Fruit fly (Drosophila melanogaster) whole organism, embryonic: ENCODE data around the gene Sdic1.

ENCODE experiments used
- ATbp ChIP-seq: fragments of 200-800 bp; sonication (Bioruptor generic); optimal IDR thresholded peaks from 2 replicates; lab custom pipeline; 2017; ENCODE audit warnings: missing biosample characterization, mild to moderate bottlenecking, missing genetic modification characterization, missing genetic modification reagents
- B-H1 ChIP-seq: fragments of 200-800 bp; sonication (Bioruptor generic); IDR thresholded peaks from 3 replicates; pipeline ENCODE4 v1.3.6; 2022; ENCODE audit warnings: missing biosample characterization, missing genetic modification characterization
- Bgb ChIP-seq: fragments of 200-800 bp; sonication (Bioruptor generic); IDR thresholded peaks from 2 replicates; pipeline ENCODE4 v1.3.6; 2022; ENCODE audit warnings: missing biosample characterization, missing genetic modification characterization; ENCODE audit not compliant: partially characterized antibody
- CG10543 ChIP-seq: fragments of 200-800 bp; sonication (Bioruptor generic); optimal IDR thresholded peaks from 3 replicates; lab custom pipeline; 2017; ENCODE audit warnings: missing biosample characterization, mild to moderate bottlenecking, missing genetic modification characterization, moderate library complexity
- CG10654 ChIP-seq: fragments of 200-800 bp; sonication (Bioruptor generic); optimal IDR thresholded peaks from 2 replicates; lab custom pipeline; 2016; ENCODE audit warnings: missing biosample characterization, missing genetic modification characterization
- CG11085 ChIP-seq: fragments of 200-800 bp; sonication (Bioruptor generic); IDR thresholded peaks from 2 replicates; pipeline ENCODE4 v1.3.6; 2022; ENCODE audit warnings: missing biosample characterization, missing genetic modification characterization
- CG11723 ChIP-seq: fragments of 200-800 bp; sonication (Bioruptor generic); optimal IDR thresholded peaks from 2 replicates; lab custom pipeline; 2017; ENCODE audit warnings: missing biosample characterization, mild to moderate bottlenecking, missing genetic modification characterization
- CG14710 ChIP-seq: fragments of 200-800 bp; sonication (Bioruptor generic); optimal IDR thresholded peaks from 3 replicates; lab custom pipeline; 2019; ENCODE audit warnings: missing biosample characterization, mild to moderate bottlenecking, missing genetic modification characterization, moderate library complexity
- CG15073 ChIP-seq: fragments of 200-800 bp; sonication (Bioruptor generic); optimal IDR thresholded peaks from 2 replicates; lab custom pipeline; 2016; ENCODE audit warnings: missing biosample characterization, missing genetic modification characterization
- CG15514 ChIP-seq: fragments of 200-800 bp; sonication (Bioruptor generic); optimal IDR thresholded peaks from 3 replicates; lab custom pipeline; 2017; ENCODE audit warnings: missing biosample characterization, missing genetic modification characterization, mild to moderate bottlenecking, moderate library complexity, missing genetic modification reagents
- CG2116 ChIP-seq: fragments of 200-800 bp; sonication (Bioruptor generic); optimal IDR thresholded peaks from 3 replicates; lab custom pipeline; 2018; ENCODE audit warnings: missing biosample characterization, mild to moderate bottlenecking, missing genetic modification characterization
- CG31365 ChIP-seq: fragments of 200-800 bp; sonication (Bioruptor generic); optimal IDR thresholded peaks from 2 replicates; lab custom pipeline; 2018; ENCODE audit warnings: missing biosample characterization, mild to moderate bottlenecking, missing genetic modification characterization
- CG4424 ChIP-seq: fragments of 200-800 bp; sonication (Bioruptor generic); optimal IDR thresholded peaks from 3 replicates; lab custom pipeline; 2016; ENCODE audit warnings: missing biosample characterization, missing genetic modification characterization
- CG5180 ChIP-seq: fragments of 200-800 bp; sonication (Bioruptor generic); optimal IDR thresholded peaks from 3 replicates; lab custom pipeline; 2017; ENCODE audit warnings: missing biosample characterization, missing genetic modification characterization, mild to moderate bottlenecking, moderate library complexity, missing genetic modification reagents
- CG7745 ChIP-seq: fragments of 200-800 bp; sonication (Bioruptor generic); optimal IDR thresholded peaks from 2 replicates; lab custom pipeline; 2018; ENCODE audit warnings: missing biosample characterization, mild to moderate bottlenecking, missing genetic modification characterization, moderate library complexity
- CG9797 ChIP-seq: fragments of 200-800 bp; sonication (Bioruptor generic); optimal IDR thresholded peaks from 3 replicates; lab custom pipeline; 2018; ENCODE audit warnings: missing biosample characterization, mild to moderate bottlenecking, missing genetic modification characterization
- CG9932 ChIP-seq: fragments of 200-800 bp; sonication (Bioruptor generic); IDR thresholded peaks from 2 replicates; pipeline ENCODE4 v1.3.6; 2022; ENCODE audit warnings: missing biosample characterization, missing genetic modification characterization
- CTCF ChIP-seq: fragments of 200-800 bp; sonication (Bioruptor generic); optimal IDR thresholded peaks from 2 replicates; lab custom pipeline; 2017; ENCODE audit warnings: missing biosample characterization, mild to moderate bottlenecking, missing genetic modification characterization, moderate library complexity
- CkIIα-i1 ChIP-seq: fragments of 200-800 bp; sonication (Bioruptor generic); IDR thresholded peaks from 2 replicates; pipeline ENCODE4 v1.3.6; 2022; ENCODE audit warnings: missing biosample characterization, missing genetic modification characterization
- Dip3 ChIP-seq: fragments of 200-800 bp; sonication (Bioruptor generic); optimal IDR thresholded peaks from 3 replicates; lab custom pipeline; 2016; ENCODE audit warnings: missing biosample characterization, missing genetic modification characterization
- Dp ChIP-seq: fragments of 200-800 bp; sonication (Bioruptor generic); optimal IDR thresholded peaks from 2 replicates; lab custom pipeline; 2018; ENCODE audit warnings: missing biosample characterization, mild to moderate bottlenecking, missing genetic modification characterization, moderate library complexity
- Dref ChIP-seq: fragments of 200-800 bp; sonication (Bioruptor generic); IDR thresholded peaks from 2 replicates; pipeline ENCODE4 v1.3.6; 2022; ENCODE audit warnings: missing biosample characterization, missing genetic modification characterization
- E2f2 ChIP-seq: fragments of 200-800 bp; sonication (Bioruptor generic); IDR thresholded peaks from 2 replicates; pipeline ENCODE4 v1.3.6; 2022; ENCODE audit warnings: missing biosample characterization, missing genetic modification characterization
- Ets65A ChIP-seq: fragments of 200-800 bp; sonication (Bioruptor generic); peaks from one replicate; lab custom pipeline; 2016; ENCODE audit warnings: missing biosample characterization, missing genetic modification characterization
- HmgZ ChIP-seq: fragments of 200-800 bp; sonication (Bioruptor generic); optimal IDR thresholded peaks from 2 replicates; lab custom pipeline; 2018; ENCODE audit warnings: missing biosample characterization, mild to moderate bottlenecking, missing genetic modification characterization
- MBD-R2 ChIP-seq: fragments of 200-800 bp; sonication (Bioruptor generic); IDR thresholded peaks from 2 replicates; pipeline ENCODE4 v1.3.6; 2022; ENCODE audit warnings: missing biosample characterization, missing genetic modification characterization
- Sin3A ChIP-seq: fragments of >200 bp; optimal IDR thresholded peaks from 2 replicates; lab custom pipeline; 2018
- Sox102F ChIP-seq: fragments of 200-800 bp; sonication (Bioruptor generic); optimal IDR thresholded peaks from 2 replicates; lab custom pipeline; 2018; ENCODE audit warnings: missing biosample characterization, mild to moderate bottlenecking, missing genetic modification characterization, moderate library complexity
- Stat92E ChIP-seq, 3 experiments: fragments of >200 bp in 2 of 3; fragments of 200-800 bp in 1 of 3; sonication (Bioruptor generic) in 1 of 3; optimal IDR thresholded peaks; 2 replicates each; lab custom pipeline; 2017 to 2019; ENCODE audit warnings: missing biosample characterization in 3 of 3, missing genetic modification characterization in 3 of 3, mild to moderate bottlenecking in 1 of 3, moderate library complexity in 1 of 3
- Xrp1 ChIP-seq: fragments of 200-800 bp; sonication (Bioruptor generic); IDR thresholded peaks from 2 replicates; pipeline ENCODE4 v1.3.6; 2022; ENCODE audit warnings: missing biosample characterization, missing genetic modification characterization
- ase ChIP-seq: fragments of 200-800 bp; sonication (Bioruptor generic); IDR thresholded peaks from 3 replicates; pipeline ENCODE4 v1.3.6; 2022; ENCODE audit warnings: missing biosample characterization, missing genetic modification characterization
- bigmax ChIP-seq: fragments of 200-800 bp; sonication (Bioruptor generic); optimal IDR thresholded peaks from 2 replicates; lab custom pipeline; 2018; ENCODE audit warnings: missing biosample characterization, mild to moderate bottlenecking, missing genetic modification characterization
- cato ChIP-seq: fragments of 200-800 bp; sonication (Bioruptor generic); optimal IDR thresholded peaks from 2 replicates; lab custom pipeline; 2016; ENCODE audit warnings: missing biosample characterization, missing genetic modification characterization, borderline replicate concordance
- cg ChIP-seq: fragments of 200-800 bp; sonication (Bioruptor generic); optimal IDR thresholded peaks from 3 replicates; lab custom pipeline; 2019; ENCODE audit warnings: missing biosample characterization, mild to moderate bottlenecking, missing genetic modification characterization, moderate library complexity
- dmrt99B ChIP-seq: fragments of 200-800 bp; sonication (Bioruptor generic); optimal IDR thresholded peaks from 2 replicates; lab custom pipeline; 2018; ENCODE audit warnings: missing biosample characterization, mild to moderate bottlenecking, missing genetic modification characterization, moderate library complexity
- emc ChIP-seq: fragments of 200-800 bp; sonication (Bioruptor generic); optimal IDR thresholded peaks from 2 replicates; lab custom pipeline; 2016; ENCODE audit warnings: missing biosample characterization, missing genetic modification characterization
- esg ChIP-seq: fragments of 200-800 bp; sonication (Bioruptor generic); conservative IDR thresholded peaks from 2 replicates; pipeline ENCODE4 v1.3.6; 2022; ENCODE audit warnings: missing biosample characterization, missing genetic modification characterization
- fd96Cb ChIP-seq: fragments of 200-800 bp; sonication (Bioruptor generic); optimal IDR thresholded peaks from 2 replicates; lab custom pipeline; 2018; ENCODE audit warnings: missing biosample characterization, mild to moderate bottlenecking, missing genetic modification characterization, moderate library complexity
- gsb-n ChIP-seq: fragments of 200-800 bp; sonication (Bioruptor generic); optimal IDR thresholded peaks from 3 replicates; lab custom pipeline; 2018; ENCODE audit warnings: missing biosample characterization, mild to moderate bottlenecking, missing genetic modification characterization
- hbn ChIP-seq: fragments of 200-800 bp; sonication (Bioruptor generic); IDR thresholded peaks from 2 replicates; pipeline ENCODE4 v1.3.6; 2022; ENCODE audit warnings: missing biosample characterization, missing genetic modification characterization; ENCODE audit not compliant: partially characterized antibody
- kah ChIP-seq: fragments of 200-800 bp; sonication (Bioruptor generic); optimal IDR thresholded peaks from 2 replicates; lab custom pipeline; 2018; ENCODE audit warnings: missing biosample characterization, mild to moderate bottlenecking, missing genetic modification characterization
- knrl ChIP-seq: fragments of 200-800 bp; sonication (Bioruptor generic); IDR thresholded peaks from 3 replicates; pipeline ENCODE4 v1.3.6; 2022; ENCODE audit warnings: missing biosample characterization, missing genetic modification characterization; ENCODE audit not compliant: partially characterized antibody
- mam ChIP-seq: fragments of 200-800 bp; sonication (Bioruptor generic); optimal IDR thresholded peaks from 3 replicates; lab custom pipeline; 2016; ENCODE audit warnings: missing biosample characterization, missing genetic modification characterization
- row ChIP-seq: fragments of 200-800 bp; sonication (Bioruptor generic); IDR thresholded peaks from 3 replicates; pipeline ENCODE4 v1.3.6; 2022; ENCODE audit warnings: missing biosample characterization, missing genetic modification characterization
- sd ChIP-seq: fragments of 200-800 bp; sonication (Bioruptor generic); optimal IDR thresholded peaks from 3 replicates; lab custom pipeline; 2018; ENCODE audit warnings: missing biosample characterization, mild to moderate bottlenecking, missing genetic modification characterization, moderate library complexity
- slbo ChIP-seq: fragments of 200-800 bp; sonication (Bioruptor generic); IDR thresholded peaks from 2 replicates; pipeline ENCODE4 v1.3.6; 2022; ENCODE audit warnings: missing biosample characterization, missing genetic modification characterization
- sna ChIP-seq: fragments of 200-800 bp; sonication (Bioruptor generic); IDR thresholded peaks from 2 replicates; pipeline ENCODE4 v1.3.6; 2022; ENCODE audit warnings: missing biosample characterization, missing genetic modification characterization; ENCODE audit not compliant: partially characterized antibody
- stc ChIP-seq: fragments of 200-800 bp; sonication (Bioruptor generic); IDR thresholded peaks from 2 replicates; pipeline ENCODE4 v1.3.6; 2022; ENCODE audit warnings: missing biosample characterization, missing genetic modification characterization
- sug ChIP-seq: fragments of 200-800 bp; optimal IDR thresholded peaks from 2 replicates; lab custom pipeline; 2019; ENCODE audit warnings: missing biosample characterization, mild to moderate bottlenecking, missing genetic modification characterization, moderate library complexity
- tup ChIP-seq: fragments of 200-800 bp; sonication (Bioruptor generic); optimal IDR thresholded peaks from 2 replicates; lab custom pipeline; 2016; ENCODE audit warnings: missing biosample characterization, mild to moderate bottlenecking, missing genetic modification characterization, moderate library complexity
- vnd ChIP-seq: fragments of 200-800 bp; sonication (Bioruptor generic); IDR thresholded peaks from 3 replicates; pipeline ENCODE4 v1.3.6; 2022; ENCODE audit warnings: missing biosample characterization, missing genetic modification characterization; ENCODE audit not compliant: partially characterized antibody

The Sdic1 gene

dm6 chrX:20159679-20160140 is 18.7 kb downstream of the Sdic1 start, which contains the start of gene Rab35 (continued):
- TF ChIP-seq cato (GFP tag; lab: Kevin White, UChicago) (no peak), E2f2 (GFP tag; lab: Robert Waterston, UW) (peak; percentile 90), mam (GFP tag; lab: Kevin White, UChicago) (peak; percentile 37), sna (GFP tag; lab: Robert Waterston, UW) (peak; percentile 93), Ets65A (GFP tag; lab: Kevin White, UChicago) (peak; percentile 57), CG11723 (GFP tag; lab: Kevin White, UChicago) (no peak), kah (GFP tag; lab: Kevin White, UChicago) (no peak), CG10654 (GFP tag; lab: Kevin White, UChicago) (peak; percentile 3), CG31365 (no peak), Sin3A (peak; percentile 74), HmgZ (tag; lab: Kevin White, UChicago) (peak; percentile 40), CG9797 (peak; percentile 10), CG10543 (GFP tag; lab: Kevin White, UChicago) (no peak), slbo (peak; percentile 9; the same call in 1 of the 2 replicates), sd (tag; lab: Kevin White, UChicago) (no peak), vnd (GFP tag; lab: Robert Waterston, UW) (peak; percentile 94), stc (GFP tag; lab: Robert Waterston, UW) (no peak), Dref (GFP tag; lab: Robert Waterston, UW) (peak; percentile 77), knrl (peak; percentile 96), dmrt99B (tag; lab: Kevin White, UChicago) (no peak), ATbp (GFP tag; lab: Kevin White, UChicago) (no peak), cg (GFP tag; lab: Kevin White, UChicago) (peak; percentile 68), Sox102F (GFP tag; lab: Kevin White, UChicago) (no peak), B-H1 (no peak), CG11085 (GFP tag; lab: Robert Waterston, UW) (no peak), Dp (GFP tag; lab: Kevin White, UChicago) (peak; percentile 86), hbn (GFP tag; lab: Robert Waterston, UW) (peak; percentile 87), Stat92E (GFP tag; optimal IDR thresholded peaks at IDR 0.05; lab: Kevin White, UChicago) (peak in 1 of 3 experiments; percentile 16), CG14710 (tag; lab: Kevin White, UChicago) (peak; percentile 71), gsb-n (no peak), Xrp1 (GFP tag; lab: Robert Waterston, UW) (0 out of 2 replicates have a peak, but pooled peaks have one; percentile 10), CkIIα-i1 (no peak), CG15514 (GFP tag; lab: Kevin White, UChicago) (peak; percentile 40), row (GFP tag; lab: Robert Waterston, UW) (peak; percentile 65), emc (GFP tag; lab: Kevin White, UChicago) (no peak), CG4424 (GFP tag; lab: Kevin White, UChicago) (no peak), CG2116 (GFP tag; lab: Kevin White, UChicago) (peak; percentile 89), CG15073 (GFP tag; lab: Kevin White, UChicago) (no peak), fd96Cb (tag; lab: Kevin White, UChicago) (no peak), Bgb (GFP tag; lab: Robert Waterston, UW) (peak; percentile 91), tup (GFP tag; lab: Kevin White, UChicago) (no peak), Dip3 (GFP tag; lab: Kevin White, UChicago) (peak; percentile 2), CTCF (GFP tag; lab: Kevin White, UChicago) (no peak), MBD-R2 (GFP tag; lab: Robert Waterston, UW) (no peak), CG9932 (peak; percentile 60), CG7745 (tag; lab: Kevin White, UChicago) (no peak), esg (GFP tag; lab: Robert Waterston, UW) (0 out of 2 replicates have a peak, but pooled peaks have one; percentile 13), ase (GFP tag; lab: Robert Waterston, UW) (no peak), CG5180 (GFP tag; lab: Kevin White, UChicago) (no peak), sug (tag; lab: Kevin White, UChicago) (peak; percentile 34), bigmax (GFP tag; lab: Kevin White, UChicago) (no peak)
